Worm (Caenorhabditis elegans) whole organism, midembryonic: ENCODE results near the gene mrps-2.

Experiments
- T22C8.4 ChIP-seq: fragments of 200-800 bp; sonication (Bioruptor generic); IDR thresholded peaks from 2 replicates; pipeline ENCODE4 v1.3.6; 2022; ENCODE audit warnings: missing genetic modification characterization, missing compliant biosample characterization
- med-1 ChIP-seq: sonication (generic microtip); optimal IDR thresholded peaks from 2 replicates; lab custom pipeline; 2017; ENCODE audit warnings: missing genetic modification characterization, mild to moderate bottlenecking, missing compliant biosample characterization, antibody characterized with exemption, missing genetic modification reagents; ENCODE audit not compliant: insufficient read depth
- ref-1 ChIP-seq: fragments of 200-800 bp; sonication (Bioruptor generic); conservative IDR thresholded peaks from 2 replicates; pipeline ENCODE4 v1.3.6; 2022; ENCODE audit warnings: missing genetic modification reagents, missing genetic modification characterization, missing compliant biosample characterization
- tab-1 ChIP-seq: fragments of 200-800 bp; sonication (Bioruptor generic); IDR thresholded peaks from 2 replicates; pipeline ENCODE4 v1.3.6; 2022; ENCODE audit warnings: missing genetic modification characterization, missing compliant biosample characterization
- ztf-23 ChIP-seq: fragments of 200-800 bp; sonication (Bioruptor generic); IDR thresholded peaks from 2 replicates; pipeline ENCODE4 v1.3.6; 2022; ENCODE audit warnings: missing genetic modification reagents, missing genetic modification characterization, missing compliant biosample characterization

DNA sequence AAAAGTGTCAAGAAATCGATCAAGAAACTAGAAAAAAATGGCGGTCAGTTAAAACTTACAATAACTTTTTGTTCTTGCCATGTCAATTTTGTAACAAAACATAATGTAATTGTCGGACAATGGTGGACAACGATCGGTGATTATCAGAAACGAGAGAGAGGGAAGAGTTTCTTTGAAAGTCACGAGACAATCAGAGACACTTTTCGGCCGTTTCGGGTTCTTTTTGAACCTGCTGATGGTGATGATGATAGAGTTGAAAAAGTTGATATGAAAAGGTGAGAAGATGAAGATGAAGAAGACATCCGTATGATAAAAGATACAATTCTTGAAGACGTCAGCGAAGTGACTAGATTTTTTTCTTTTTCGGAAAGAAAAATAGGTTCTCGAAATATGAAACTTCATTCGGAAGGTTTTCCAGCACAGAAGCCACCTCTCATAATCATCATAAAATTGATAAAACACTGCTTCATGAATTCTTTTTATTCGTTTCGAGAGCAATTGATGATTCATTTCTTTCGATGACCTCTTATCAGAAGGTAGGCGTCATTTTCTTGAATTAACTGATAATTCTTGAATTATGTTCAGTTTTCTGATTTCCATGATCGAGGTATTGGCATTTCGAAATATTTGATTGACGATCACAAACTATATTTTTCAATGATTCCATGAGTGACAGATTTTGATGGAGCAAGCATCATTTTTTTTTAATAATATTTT, 38.6 kb upstream of the mrps-2 start:
- TF ChIP-seq T22C8.4 (GFP tag; lab: Robert Waterston, UW) (no peak), ref-1 (GFP tag; lab: Robert Waterston, UW) (no peak), med-1 (GFP tag; lab: Kevin White, UChicago) (no peak), ztf-23 (no peak), tab-1 (GFP tag; lab: Robert Waterston, UW) (no peak)
